Worm (Caenorhabditis elegans) whole organism, L1 larva: ENCODE measurements around the gene F10B5.3.

Source experiments
- C04F5.9 ChIP-seq: sonication (generic microtip); optimal IDR thresholded peaks from 2 replicates; lab custom pipeline; 2016; ENCODE audit warnings: missing genetic modification characterization, missing compliant biosample characterization
- F16B12.6 ChIP-seq: fragments of 150-350 bp; optimal IDR thresholded peaks from 2 replicates; lab custom pipeline; 2014; ENCODE audit warnings: missing biosample characterization, missing genetic modification characterization
- aha-1 ChIP-seq: fragments of 150-350 bp; optimal IDR thresholded peaks from 2 replicates; lab custom pipeline; 2014; ENCODE audit warnings: missing biosample characterization, missing genetic modification characterization
- alr-1 ChIP-seq: fragments of 200-800 bp; sonication (Bioruptor generic); optimal IDR thresholded peaks from 2 replicates; lab custom pipeline; 2018; ENCODE audit warnings: borderline replicate concordance, mild to moderate bottlenecking, missing genetic modification characterization, missing compliant biosample characterization
- aly-2 ChIP-seq: fragments of 150-350 bp; optimal IDR thresholded peaks from 2 replicates; lab custom pipeline; 2014; ENCODE audit warnings: missing biosample characterization, missing genetic modification characterization
- blmp-1 ChIP-seq: fragments of 150-350 bp; optimal IDR thresholded peaks from 2 replicates; lab custom pipeline; 2014; ENCODE audit warnings: missing biosample characterization, missing genetic modification characterization
- ceh-8 ChIP-seq: fragments of 200-800 bp; sonication (Bioruptor generic); optimal IDR thresholded peaks from 2 replicates; lab custom pipeline; 2018; ENCODE audit warnings: mild to moderate bottlenecking, missing genetic modification characterization, moderate library complexity, missing compliant biosample characterization
- ceh-88 ChIP-seq: fragments of 200-800 bp; sonication (Bioruptor generic); IDR thresholded peaks from 2 replicates; pipeline ENCODE4 v1.3.6; 2022; ENCODE audit warnings: missing genetic modification characterization, missing compliant biosample characterization
- dsc-1 ChIP-seq: sonication (generic microtip); optimal IDR thresholded peaks from 2 replicates; lab custom pipeline; 2016; ENCODE audit warnings: mild to moderate bottlenecking, missing genetic modification characterization, missing compliant biosample characterization
- efl-1 ChIP-seq, 4 experiments: fragments of 150-350 bp; optimal IDR thresholded peaks in 3 of 4; peaks in 1 of 4; 1 replicate in 1 of 4; 2 replicates in 3 of 4; lab custom pipeline; 2014; ENCODE audit warnings: missing biosample characterization in 2 of 4, missing genetic modification characterization in 2 of 4, missing genetic modification reagents in 2 of 4
- efl-3 ChIP-seq: fragments of 200-800 bp; sonication (Bioruptor generic); optimal IDR thresholded peaks from 2 replicates; lab custom pipeline; 2018; ENCODE audit warnings: mild to moderate bottlenecking, missing genetic modification characterization, missing compliant biosample characterization
- ets-5 ChIP-seq: fragments of 200-800 bp; sonication (Bioruptor generic); IDR thresholded peaks from 2 replicates; pipeline ENCODE4 v1.3.6; 2022; ENCODE audit warnings: missing genetic modification characterization, missing compliant biosample characterization
- fkh-8 ChIP-seq: sonication (generic microtip); optimal IDR thresholded peaks from 2 replicates; lab custom pipeline; 2016; ENCODE audit warnings: mild to moderate bottlenecking, missing genetic modification characterization, missing compliant biosample characterization
- fos-1 ChIP-seq: fragments of 150-350 bp; optimal IDR thresholded peaks from 2 replicates; lab custom pipeline; 2014; ENCODE audit warnings: missing biosample characterization, missing genetic modification characterization
- grh-1 ChIP-seq: fragments of 200-800 bp; sonication (Bioruptor generic); IDR thresholded peaks from 2 replicates; pipeline ENCODE4 v1.3.6; 2022; ENCODE audit warnings: missing genetic modification reagents, missing genetic modification characterization, missing compliant biosample characterization
- hlh-17 ChIP-seq: fragments of 200-800 bp; sonication (Bioruptor generic); optimal IDR thresholded peaks from 2 replicates; lab custom pipeline; 2018; ENCODE audit warnings: missing genetic modification characterization, mild to moderate bottlenecking, missing compliant biosample characterization, moderate library complexity, borderline replicate concordance
- jun-1 ChIP-seq: fragments of 150-350 bp; optimal IDR thresholded peaks from 2 replicates; lab custom pipeline; 2014; ENCODE audit warnings: missing biosample characterization, missing genetic modification reagents, missing genetic modification characterization
- lin-14 ChIP-seq: fragments of 200-800 bp; sonication (Bioruptor generic); optimal IDR thresholded peaks from 2 replicates; lab custom pipeline; 2018; ENCODE audit warnings: mild to moderate bottlenecking, missing genetic modification characterization, moderate library complexity, missing compliant biosample characterization
- lin-35 ChIP-seq, 2 experiments: fragments of 150-350 bp; optimal IDR thresholded peaks; 2 replicates each; lab custom pipeline; 2014; ENCODE audit warnings: missing biosample characterization in 2 of 2, missing genetic modification characterization in 2 of 2, missing genetic modification reagents in 2 of 2
- lsy-2 ChIP-seq, 2 experiments: fragments of 150-350 bp; optimal IDR thresholded peaks; 2 replicates each; lab custom pipeline; 2014; ENCODE audit warnings: missing biosample characterization in 2 of 2, missing genetic modification characterization in 2 of 2
- mab-9 ChIP-seq: fragments of 200-800 bp; sonication (Bioruptor generic); IDR thresholded peaks from 2 replicates; pipeline ENCODE4 v1.3.6; 2022; ENCODE audit warnings: missing genetic modification reagents, missing genetic modification characterization, missing compliant biosample characterization
- mep-1 ChIP-seq: fragments of 150-350 bp; optimal IDR thresholded peaks from 2 replicates; lab custom pipeline; 2014; ENCODE audit warnings: missing biosample characterization, missing genetic modification characterization
- nhr-11 ChIP-seq: fragments of 150-350 bp; optimal IDR thresholded peaks from 2 replicates; lab custom pipeline; 2014; ENCODE audit warnings: missing biosample characterization, missing genetic modification characterization
- nhr-20 ChIP-seq: sonication (generic microtip); optimal IDR thresholded peaks from 2 replicates; lab custom pipeline; 2016; ENCODE audit warnings: mild to moderate bottlenecking, missing genetic modification characterization, missing compliant biosample characterization
- nhr-28 ChIP-seq: fragments of 150-350 bp; optimal IDR thresholded peaks from 2 replicates; lab custom pipeline; 2014; ENCODE audit warnings: missing biosample characterization, missing genetic modification characterization
- nhr-71 ChIP-seq: sonication (generic microtip); optimal IDR thresholded peaks from 2 replicates; lab custom pipeline; 2016; ENCODE audit warnings: mild to moderate bottlenecking, missing genetic modification characterization, moderate library complexity, missing compliant biosample characterization
- nhr-76 ChIP-seq: sonication (generic microtip); optimal IDR thresholded peaks from 2 replicates; lab custom pipeline; 2017; ENCODE audit warnings: missing biosample characterization, missing genetic modification characterization
- nhr-77 ChIP-seq: fragments of 150-350 bp; optimal IDR thresholded peaks from 2 replicates; lab custom pipeline; 2014; ENCODE audit warnings: missing biosample characterization, missing genetic modification characterization
- nhr-84 ChIP-seq: sonication (generic microtip); optimal IDR thresholded peaks from 2 replicates; lab custom pipeline; 2017; ENCODE audit warnings: missing biosample characterization, missing genetic modification characterization
- pax-3 ChIP-seq: fragments of 200-800 bp; sonication (Bioruptor generic); optimal IDR thresholded peaks from 2 replicates; lab custom pipeline; 2018; ENCODE audit warnings: mild to moderate bottlenecking, missing genetic modification characterization, moderate library complexity, missing compliant biosample characterization
- pqm-1 ChIP-seq: sonication (generic microtip); optimal IDR thresholded peaks from 3 replicates; lab custom pipeline; 2017; ENCODE audit warnings: missing biosample characterization, missing genetic modification characterization
- rnt-1 ChIP-seq: sonication (generic microtip); optimal IDR thresholded peaks from 2 replicates; lab custom pipeline; 2016; ENCODE audit warnings: mild to moderate bottlenecking, missing genetic modification characterization, moderate library complexity, missing compliant biosample characterization
- snpc-4 ChIP-seq: fragments of 150-350 bp; optimal IDR thresholded peaks from 2 replicates; lab custom pipeline; 2014; ENCODE audit warnings: missing biosample characterization, missing genetic modification characterization
- snu-23 ChIP-seq: sonication (generic microtip); optimal IDR thresholded peaks from 2 replicates; lab custom pipeline; 2016; ENCODE audit warnings: missing genetic modification characterization, missing compliant biosample characterization
- sox-4 ChIP-seq: sonication (generic microtip); optimal IDR thresholded peaks from 2 replicates; lab custom pipeline; 2016; ENCODE audit warnings: missing genetic modification characterization, missing compliant biosample characterization
- tbx-2 ChIP-seq: sonication (generic microtip); optimal IDR thresholded peaks from 2 replicates; lab custom pipeline; 2016; ENCODE audit warnings: missing genetic modification characterization, missing compliant biosample characterization
- unc-86 ChIP-seq: sonication (generic microtip); optimal IDR thresholded peaks from 2 replicates; lab custom pipeline; 2016; ENCODE audit warnings: missing genetic modification characterization, missing compliant biosample characterization
- vab-15 ChIP-seq: sonication (generic microtip); optimal IDR thresholded peaks from 2 replicates; lab custom pipeline; 2017; ENCODE audit warnings: missing genotype, mild to moderate bottlenecking, missing genetic modification characterization, missing compliant biosample characterization
- zag-1 ChIP-seq: fragments of 150-350 bp; optimal IDR thresholded peaks from 2 replicates; lab custom pipeline; 2014; ENCODE audit warnings: missing biosample characterization, missing genetic modification characterization
- ztf-4 ChIP-seq: fragments of 150-350 bp; optimal IDR thresholded peaks from 2 replicates; lab custom pipeline; 2014; ENCODE audit warnings: missing biosample characterization, missing genetic modification characterization

Gene F10B5.3

ce11 chrII:8124867-8125266 lies 25.0 kb downstream of the F10B5.3 start, which contains the start of gene ire-1 (continued):
- TF ChIP-seq jun-1 = peak; percentile 12
- no peak for TF ChIP-seq nhr-77 (tag; lab: Kevin White, UChicago)
- no peak for TF ChIP-seq sox-4 (tag; lab: Kevin White, UChicago)
- no peak for TF ChIP-seq aha-1
- no peak for TF ChIP-seq pax-3 (tag; lab: Kevin White, UChicago)
- peak; percentile 48 for TF ChIP-seq fkh-8 (tag; lab: Kevin White, UChicago)
- no peak for TF ChIP-seq mab-9 (GFP tag; lab: Robert Waterston, UW)
- peak; percentile 98 to 100 for TF ChIP-seq lsy-2 (tag; optimal IDR thresholded peaks at IDR 0.05; lab: Kevin White, UChicago)
- no peak for TF ChIP-seq nhr-84 (tag; lab: Kevin White, UChicago)
- peak; percentile 33 for TF ChIP-seq snpc-4 (tag; lab: Kevin White, UChicago)
- peak; percentile 26 for TF ChIP-seq tbx-2 (tag; lab: Kevin White, UChicago)
- no peak for TF ChIP-seq ets-5
- TF ChIP-seq blmp-1 (tag; lab: Kevin White, UChicago) = peak; percentile 49
- no peak for TF ChIP-seq vab-15 (tag; lab: Kevin White, UChicago)
- TF ChIP-seq efl-3 (GFP tag; lab: Kevin White, UChicago) = no peak
- TF ChIP-seq ceh-8 (GFP tag; lab: Kevin White, UChicago) = no peak
- TF ChIP-seq F16B12.6 (tag; lab: Kevin White, UChicago) = peak; percentile 85
- no peak for TF ChIP-seq nhr-76 (tag; lab: Kevin White, UChicago)
- peak; percentile 78 for TF ChIP-seq mep-1
- TF ChIP-seq lin-35 (GFP tag; optimal IDR thresholded peaks at IDR 0.05; lab: Kevin White, UChicago) = peak; percentile 71 to 88
- TF ChIP-seq grh-1 (GFP tag; lab: Robert Waterston, UW) = no peak
- TF ChIP-seq zag-1 (tag; lab: Kevin White, UChicago) = no peak
- TF ChIP-seq nhr-28 (tag; lab: Kevin White, UChicago) = no peak
- TF ChIP-seq pqm-1 = no peak
- no peak for TF ChIP-seq ceh-88 (GFP tag; lab: Robert Waterston, UW)
- TF ChIP-seq dsc-1 = peak; percentile 9

- TF ChIP-seq ztf-4 (tag; lab: Kevin White, UChicago) = no peak
- TF ChIP-seq nhr-76 (tag; lab: Kevin White, UChicago) = no peak
- no peak for TF ChIP-seq alr-1 (tag; lab: Kevin White, UChicago)
- TF ChIP-seq fos-1 (tag; lab: Kevin White, UChicago) = no peak
- no peak for TF ChIP-seq unc-86 (tag; lab: Kevin White, UChicago)
- TF ChIP-seq nhr-71 = peak; percentile 11
- peak; percentile 70 for TF ChIP-seq rnt-1 (tag; lab: Kevin White, UChicago)
- no peak for TF ChIP-seq F16B12.6 (tag; lab: Kevin White, UChicago)
- no peak for TF ChIP-seq nhr-11 (tag; lab: Kevin White, UChicago)
- TF ChIP-seq lin-14 (GFP tag; lab: Kevin White, UChicago) = peak; percentile 68
Observed at ce11 chrII:8117426-8117825, 32.4 kb downstream of the F10B5.3 start.

- no peak for TF ChIP-seq snu-23
- TF ChIP-seq aly-2 (tag; lab: Kevin White, UChicago) = no peak
- TF ChIP-seq nhr-20 (tag; lab: Kevin White, UChicago) = no peak
- TF ChIP-seq C04F5.9 (tag; lab: Kevin White, UChicago) = no peak
- no peak for TF ChIP-seq efl-1 (optimal IDR thresholded peaks at IDR 0.05; lab: Kevin White, UChicago)
- no peak for TF ChIP-seq efl-1 (GFP tag; optimal IDR thresholded peaks at IDR 0.05 in 1 of 2; lab: Kevin White, UChicago)
- TF ChIP-seq hlh-17 (GFP tag; lab: Kevin White, UChicago) = no peak
- TF ChIP-seq rnt-1 (tag; lab: Kevin White, UChicago) = peak; percentile 26
- TF ChIP-seq vab-15 (tag; lab: Kevin White, UChicago) = no peak
Observed at ce11 chrII:8116159-8116558, 33.7 kb downstream of the F10B5.3 start, which contains the start of gene unc-105. Gene unc-105, plus strand, starts transcription at chrII:8116459.
